Worm (Caenorhabditis elegans) whole organism, L1 larva: Measurements from ENCODE around the gene inx-3.
A peak's percentile ranks its signal among the peaks of the same experiment; 100 is the strongest.

Experiments used
- C04F5.9 ChIP-seq: sonication (generic microtip); optimal IDR thresholded peaks from 2 replicates; lab custom pipeline; 2016; ENCODE audit warnings: missing genetic modification characterization, missing compliant biosample characterization
- C16A3.4 ChIP-seq: fragments of 150-350 bp; optimal IDR thresholded peaks from 2 replicates; lab custom pipeline; 2014; ENCODE audit warnings: missing biosample characterization, missing genetic modification characterization
- Y116A8C.19 ChIP-seq: sonication (generic microtip); optimal IDR thresholded peaks from 2 replicates; lab custom pipeline; 2016; ENCODE audit warnings: missing compliant biosample characterization, missing genetic modification characterization, borderline replicate concordance
- blmp-1 ChIP-seq: fragments of 150-350 bp; optimal IDR thresholded peaks from 2 replicates; lab custom pipeline; 2014; ENCODE audit warnings: missing biosample characterization, missing genetic modification characterization
- ceh-63 ChIP-seq: fragments of 200-800 bp; sonication (Bioruptor generic); optimal IDR thresholded peaks from 2 replicates; lab custom pipeline; 2018; ENCODE audit warnings: mild to moderate bottlenecking, missing genetic modification characterization, missing compliant biosample characterization
- ceh-82 ChIP-seq, 3 experiments: fragments of 150-350 bp in 1 of 3; sonication (generic microtip) in 2 of 3; optimal IDR thresholded peaks; 2 replicates each; lab custom pipeline; 2014 to 2017; ENCODE audit warnings: missing biosample characterization in 3 of 3, missing genetic modification characterization in 3 of 3
- dsc-1 ChIP-seq: sonication (generic microtip); optimal IDR thresholded peaks from 2 replicates; lab custom pipeline; 2016; ENCODE audit warnings: mild to moderate bottlenecking, missing genetic modification characterization, missing compliant biosample characterization
- efl-1 ChIP-seq, 4 experiments: fragments of 150-350 bp; optimal IDR thresholded peaks in 3 of 4; peaks in 1 of 4; 1 replicate in 1 of 4; 2 replicates in 3 of 4; lab custom pipeline; 2014; ENCODE audit warnings: missing biosample characterization in 2 of 4, missing genetic modification characterization in 2 of 4, missing genetic modification reagents in 2 of 4
- egl-13 ChIP-seq: sonication (generic microtip); optimal IDR thresholded peaks from 2 replicates; lab custom pipeline; 2016; ENCODE audit warnings: missing genotype, missing genetic modification reagents, missing genetic modification characterization, missing compliant biosample characterization
- egl-27 ChIP-seq, 2 experiments: fragments of 150-350 bp in 1 of 2; sonication (generic microtip); optimal IDR thresholded peaks; 3 replicates each; lab custom pipeline; 2017 to 2018; ENCODE audit warnings: missing biosample characterization in 2 of 2, missing genetic modification characterization in 2 of 2, missing genetic modification reagents in 2 of 2
- elt-2 ChIP-seq: sonication (generic microtip); optimal IDR thresholded peaks from 2 replicates; lab custom pipeline; 2016; ENCODE audit warnings: missing genetic modification characterization, mild to moderate bottlenecking, inconsistent platforms, missing compliant biosample characterization, missing genetic modification reagents
- fkh-4 ChIP-seq: sonication (generic microtip); optimal IDR thresholded peaks from 2 replicates; lab custom pipeline; 2016; ENCODE audit warnings: missing compliant biosample characterization, missing genetic modification characterization, borderline replicate concordance
- fkh-8 ChIP-seq: sonication (generic microtip); optimal IDR thresholded peaks from 2 replicates; lab custom pipeline; 2016; ENCODE audit warnings: mild to moderate bottlenecking, missing genetic modification characterization, missing compliant biosample characterization
- hlh-17 ChIP-seq: fragments of 200-800 bp; sonication (Bioruptor generic); optimal IDR thresholded peaks from 2 replicates; lab custom pipeline; 2018; ENCODE audit warnings: missing genetic modification characterization, mild to moderate bottlenecking, missing compliant biosample characterization, moderate library complexity, borderline replicate concordance
- hlh-4 ChIP-seq: sonication (generic microtip); optimal IDR thresholded peaks from 2 replicates; lab custom pipeline; 2016; ENCODE audit warnings: mild to moderate bottlenecking, missing genetic modification characterization, missing compliant biosample characterization
- hpl-2 ChIP-seq: fragments of 150-350 bp; optimal IDR thresholded peaks from 2 replicates; lab custom pipeline; 2014; ENCODE audit warnings: missing biosample characterization, missing genetic modification reagents, missing genetic modification characterization
- isw-1 ChIP-seq: fragments of 200-800 bp; sonication (Bioruptor generic); IDR thresholded peaks from 2 replicates; pipeline ENCODE4 v1.3.6; 2022; ENCODE audit warnings: missing genetic modification characterization, missing compliant biosample characterization
- jun-1 ChIP-seq: fragments of 150-350 bp; optimal IDR thresholded peaks from 2 replicates; lab custom pipeline; 2014; ENCODE audit warnings: missing biosample characterization, missing genetic modification reagents, missing genetic modification characterization
- lin-13 ChIP-seq: fragments of 150-350 bp; optimal IDR thresholded peaks from 2 replicates; lab custom pipeline; 2014; ENCODE audit warnings: missing biosample characterization, missing genetic modification reagents, missing genetic modification characterization
- lin-14 ChIP-seq: fragments of 200-800 bp; sonication (Bioruptor generic); optimal IDR thresholded peaks from 2 replicates; lab custom pipeline; 2018; ENCODE audit warnings: mild to moderate bottlenecking, missing genetic modification characterization, moderate library complexity, missing compliant biosample characterization
- lin-15B ChIP-seq: fragments of 150-350 bp; sonication (generic microtip); optimal IDR thresholded peaks from 3 replicates; lab custom pipeline; 2014; ENCODE audit warnings: missing biosample characterization, missing genetic modification characterization
- lin-35 ChIP-seq, 2 experiments: fragments of 150-350 bp; optimal IDR thresholded peaks; 2 replicates each; lab custom pipeline; 2014; ENCODE audit warnings: missing biosample characterization in 2 of 2, missing genetic modification characterization in 2 of 2, missing genetic modification reagents in 2 of 2
- lir-3 ChIP-seq: sonication (generic microtip); optimal IDR thresholded peaks from 2 replicates; lab custom pipeline; 2016; ENCODE audit warnings: mild to moderate bottlenecking, missing genetic modification characterization, moderate library complexity, missing compliant biosample characterization; ENCODE audit not compliant: poor library complexity
- lsy-2 ChIP-seq, 2 experiments: fragments of 150-350 bp; optimal IDR thresholded peaks; 2 replicates each; lab custom pipeline; 2014; ENCODE audit warnings: missing biosample characterization in 2 of 2, missing genetic modification characterization in 2 of 2
- mep-1 ChIP-seq: fragments of 150-350 bp; optimal IDR thresholded peaks from 2 replicates; lab custom pipeline; 2014; ENCODE audit warnings: missing biosample characterization, missing genetic modification characterization
- nhr-19 ChIP-seq: fragments of 200-800 bp; sonication (Bioruptor generic); conservative IDR thresholded peaks from 2 replicates; pipeline ENCODE4 v1.3.6; 2022; ENCODE audit warnings: missing genetic modification characterization, missing compliant biosample characterization
- nhr-20 ChIP-seq: sonication (generic microtip); optimal IDR thresholded peaks from 2 replicates; lab custom pipeline; 2016; ENCODE audit warnings: mild to moderate bottlenecking, missing genetic modification characterization, missing compliant biosample characterization
- nhr-71 ChIP-seq: sonication (generic microtip); optimal IDR thresholded peaks from 2 replicates; lab custom pipeline; 2016; ENCODE audit warnings: mild to moderate bottlenecking, missing genetic modification characterization, moderate library complexity, missing compliant biosample characterization
- nhr-85 ChIP-seq: sonication (generic microtip); peaks from one replicate; lab custom pipeline; 2016; ENCODE audit warnings: missing genetic modification characterization, inconsistent platforms, missing compliant biosample characterization
- pag-3 ChIP-seq: sonication (generic microtip); optimal IDR thresholded peaks from 2 replicates; lab custom pipeline; 2017; ENCODE audit warnings: missing genetic modification characterization, mild to moderate bottlenecking, missing compliant biosample characterization, antibody characterized with exemption, borderline replicate concordance; ENCODE audit not compliant: insufficient read depth
- skn-1 ChIP-seq: fragments of 150-350 bp; optimal IDR thresholded peaks from 2 replicates; lab custom pipeline; 2014; ENCODE audit warnings: missing biosample characterization, missing genetic modification characterization
- snpc-4 ChIP-seq: fragments of 150-350 bp; optimal IDR thresholded peaks from 2 replicates; lab custom pipeline; 2014; ENCODE audit warnings: missing biosample characterization, missing genetic modification characterization
- snu-23 ChIP-seq: sonication (generic microtip); optimal IDR thresholded peaks from 2 replicates; lab custom pipeline; 2016; ENCODE audit warnings: missing genetic modification characterization, missing compliant biosample characterization
- sox-4 ChIP-seq: sonication (generic microtip); optimal IDR thresholded peaks from 2 replicates; lab custom pipeline; 2016; ENCODE audit warnings: missing genetic modification characterization, missing compliant biosample characterization
- tbx-2 ChIP-seq: sonication (generic microtip); optimal IDR thresholded peaks from 2 replicates; lab custom pipeline; 2016; ENCODE audit warnings: missing genetic modification characterization, missing compliant biosample characterization
- unc-62 ChIP-seq: fragments of 150-350 bp; optimal IDR thresholded peaks from 2 replicates; lab custom pipeline; 2014; ENCODE audit warnings: missing biosample characterization, missing genetic modification reagents, missing genetic modification characterization
- unc-98 ChIP-seq: fragments of 200-800 bp; sonication (Bioruptor generic); IDR thresholded peaks from 2 replicates; pipeline ENCODE4 v1.3.6; 2022; ENCODE audit warnings: missing genetic modification characterization, missing compliant biosample characterization
- xbp-1 ChIP-seq: sonication (generic microtip); optimal IDR thresholded peaks from 2 replicates; lab custom pipeline; 2016; ENCODE audit warnings: missing genetic modification characterization, missing compliant biosample characterization
- zag-1 ChIP-seq: fragments of 150-350 bp; optimal IDR thresholded peaks from 2 replicates; lab custom pipeline; 2014; ENCODE audit warnings: missing biosample characterization, missing genetic modification characterization
- zip-4 ChIP-seq: fragments of 200-800 bp; sonication (Bioruptor generic); optimal IDR thresholded peaks from 2 replicates; lab custom pipeline; 2018; ENCODE audit warnings: mild to moderate bottlenecking, missing genetic modification characterization, moderate library complexity, missing compliant biosample characterization

inx-3 gene

ce11 chrX:6002479-6002878 lies 6.5 kb downstream of the inx-3 start:
- TF ChIP-seq snpc-4 (tag; lab: Kevin White, UChicago): no peak
- no peak for TF ChIP-seq C04F5.9 (tag; lab: Kevin White, UChicago)
- TF ChIP-seq, all 84 proteins: peak for 0

ce11 chrX:6003853-6004252 lies 7.9 kb downstream of the inx-3 start, which contains the start of gene sups-1:
Gene sups-1, plus strand, starts transcription at chrX:6004153.
- TF ChIP-seq elt-2 (no peak), egl-27 (tag; optimal IDR thresholded peaks at IDR 0.05; lab: Kevin White, UChicago) (no peak), efl-1 (optimal IDR thresholded peaks at IDR 0.05; lab: Kevin White, UChicago) (no peak), efl-1 (GFP tag; optimal IDR thresholded peaks at IDR 0.05 in 1 of 2; lab: Kevin White, UChicago) (peak in 1 of 2 experiments; percentile 42)
- TF ChIP-seq, all 84 proteins: peak for 1

DNA sequence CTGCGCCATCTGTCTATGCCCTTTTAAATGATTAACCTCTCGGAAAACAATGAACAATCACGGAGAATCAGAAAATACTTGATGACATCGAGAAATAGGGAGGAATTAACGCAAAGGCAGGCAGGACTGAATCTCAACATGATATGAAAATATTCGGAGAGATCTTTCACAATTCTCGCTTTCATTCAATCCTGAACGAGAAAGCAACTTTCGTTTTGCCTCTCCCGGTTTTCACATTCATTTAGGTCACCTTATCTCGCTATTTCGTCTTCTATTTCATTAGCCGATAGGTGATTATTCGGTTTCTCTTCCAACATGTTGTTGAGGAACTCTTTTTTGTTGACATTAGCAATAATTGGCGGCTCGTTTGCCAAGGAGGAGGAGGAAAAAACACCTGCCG lies 8.4 kb downstream of the inx-3 start:
- TF ChIP-seq fkh-8 (no peak), blmp-1 (peak; percentile 98), lin-35 (GFP tag; optimal IDR thresholded peaks at IDR 0.05; lab: Kevin White, UChicago) (no peak), skn-1 (tag; lab: Kevin White, UChicago) (no peak), C16A3.4 (no peak)

DNA sequence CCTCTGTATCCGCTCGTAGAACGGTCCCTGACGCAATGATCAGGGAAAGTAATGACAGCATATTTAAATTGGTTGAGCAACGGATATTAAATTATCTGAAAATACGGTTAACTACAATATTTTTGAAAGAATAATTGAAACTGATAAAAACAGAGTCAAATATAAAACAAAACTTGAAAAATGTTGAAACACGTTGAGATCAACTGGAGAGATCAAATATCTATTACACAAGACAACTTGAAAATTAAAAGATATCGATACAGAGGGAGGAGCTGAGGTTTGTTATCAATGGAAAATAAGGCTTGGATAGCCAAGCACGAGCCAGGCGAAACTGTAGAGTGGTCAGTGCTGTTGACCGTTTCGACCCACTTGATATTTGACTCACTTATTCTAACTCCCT lies 14.6 kb downstream of the inx-3 start, which contains the start of gene C09B8.3:
C09B8.3 (minus strand) TSS at position 101 of the 400 bp plus-strand sequence.
- TF ChIP-seq unc-62 (no peak), hlh-4 (tag; lab: Kevin White, UChicago) (no peak), zag-1 (tag; lab: Kevin White, UChicago) (no peak), lin-15B (tag; lab: Kevin White, UChicago) (no peak), fkh-4 (tag; lab: Kevin White, UChicago) (no peak), hpl-2 (GFP tag; lab: Kevin White, UChicago) (no peak), sox-4 (tag; lab: Kevin White, UChicago) (no peak), Y116A8C.19 (tag; lab: Kevin White, UChicago) (no peak), isw-1 (GFP tag; lab: Robert Waterston, UW) (no peak), lin-13 (GFP tag; lab: Kevin White, UChicago) (no peak), unc-98 (GFP tag; lab: Robert Waterston, UW) (no peak), C04F5.9 (tag; lab: Kevin White, UChicago) (no peak), mep-1 (tag; lab: Kevin White, UChicago) (no peak), elt-2 (no peak), egl-27 (tag; optimal IDR thresholded peaks at IDR 0.05; lab: Kevin White, UChicago) (no peak), pag-3 (tag; lab: Kevin White, UChicago) (no peak), snpc-4 (tag; lab: Kevin White, UChicago) (no peak), ceh-63 (GFP tag; lab: Kevin White, UChicago) (no peak), jun-1 (tag; lab: Kevin White, UChicago) (no peak), zip-4 (GFP tag; lab: Kevin White, UChicago) (no peak)
- TF ChIP-seq, all 84 proteins: peak for 0

DNA sequence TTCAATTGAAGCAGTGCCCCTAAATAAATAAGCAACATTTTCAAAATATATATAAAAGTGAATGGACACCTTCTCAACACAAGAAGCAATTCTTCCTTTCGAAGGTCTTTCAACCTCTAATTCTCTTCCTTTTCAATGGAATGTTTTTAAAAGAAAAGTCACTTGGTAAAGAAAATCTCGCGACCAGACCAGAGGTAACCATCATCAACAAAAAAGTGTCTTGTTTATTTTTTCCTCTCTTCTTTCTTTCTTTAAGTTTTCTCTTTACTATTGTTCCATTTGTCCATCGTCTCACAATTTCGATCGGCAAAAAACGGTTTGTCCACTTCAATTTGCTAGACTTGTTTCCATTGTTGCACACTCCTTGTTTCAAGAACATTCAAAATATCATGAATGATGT lies 19.1 kb downstream of the inx-3 start, which contains the start of gene C09B8.8:
C09B8.8 (plus strand) TSS at position 397 of the 400 bp plus-strand sequence.
- TF ChIP-seq elt-2: no peak
- TF ChIP-seq lin-14 (GFP tag; lab: Kevin White, UChicago): peak; percentile 46
- TF ChIP-seq lir-3 (tag; lab: Kevin White, UChicago): no peak
- TF ChIP-seq blmp-1: peak; percentile 12
- TF ChIP-seq nhr-85 (tag; lab: Kevin White, UChicago): peak; percentile 59

DNA sequence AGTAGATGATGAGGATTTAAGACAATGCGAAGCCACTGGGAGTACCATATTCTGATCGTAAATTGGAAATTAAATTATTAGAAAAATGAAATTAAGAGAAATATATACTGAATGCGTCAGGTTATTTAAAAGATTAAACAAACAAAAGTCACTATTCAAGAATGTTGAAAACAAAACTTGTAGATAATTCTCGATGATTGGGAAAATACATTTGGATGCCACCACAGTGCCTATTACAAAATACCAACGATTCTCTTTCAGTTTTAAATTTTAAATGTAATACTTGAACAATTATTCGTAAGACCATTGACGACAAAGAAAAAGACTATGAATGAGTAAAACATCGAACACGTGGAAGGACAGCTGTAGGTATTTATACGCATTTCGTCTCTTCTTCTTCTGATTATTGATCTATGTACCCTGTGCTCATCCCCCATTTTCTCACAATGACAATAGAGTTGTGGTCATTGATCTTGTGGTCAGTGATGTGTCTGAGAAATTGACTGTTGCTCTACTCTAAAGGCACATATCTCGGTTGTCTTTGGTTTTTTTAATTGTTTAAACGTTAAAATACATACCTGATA lies 24.0 kb downstream of the inx-3 start, which contains the start of gene C09B8.4:
C09B8.4 (minus strand) TSS at position 51 of the 584 bp plus-strand sequence.
- no peak for TF ChIP-seq ceh-82 (tag; optimal IDR thresholded peaks at IDR 0.05; lab: Kevin White, UChicago)
- peak; percentile 38; the same call in 1 of the 2 replicates for TF ChIP-seq nhr-19
- peak; percentile 13 for TF ChIP-seq lir-3 (tag; lab: Kevin White, UChicago)
- TF ChIP-seq hlh-17: no peak
- TF ChIP-seq snu-23: peak; percentile 75
- peak; percentile 87 for TF ChIP-seq nhr-71 (tag; lab: Kevin White, UChicago)
- TF ChIP-seq nhr-85 (tag; lab: Kevin White, UChicago): no peak
- TF ChIP-seq xbp-1 (tag; lab: Kevin White, UChicago): peak; percentile 47
- TF ChIP-seq nhr-20 (tag; lab: Kevin White, UChicago): peak; percentile 63
- peak in 1 of 2 experiments; percentile 18 for TF ChIP-seq lsy-2 (tag; optimal IDR thresholded peaks at IDR 0.05; lab: Kevin White, UChicago)
- no peak for TF ChIP-seq lin-35 (GFP tag; optimal IDR thresholded peaks at IDR 0.05; lab: Kevin White, UChicago)
- no peak for TF ChIP-seq tbx-2
- peak; percentile 55 for TF ChIP-seq lin-14 (GFP tag; lab: Kevin White, UChicago)
- peak; percentile 44 for TF ChIP-seq dsc-1 (tag; lab: Kevin White, UChicago)
- TF ChIP-seq egl-13: no peak
